Worm (Caenorhabditis elegans) whole organism, early embryonic: Measurements from ENCODE around the gene chil-1.

ENCODE experiments used
- B0310.2 ChIP-seq: sonication (generic microtip); optimal IDR thresholded peaks from 2 replicates; lab custom pipeline; 2016; ENCODE audit warnings: mild to moderate bottlenecking, missing genetic modification characterization, missing compliant biosample characterization
- F13C5.2 ChIP-seq: sonication (generic microtip); optimal IDR thresholded peaks from 2 replicates; lab custom pipeline; 2017; ENCODE audit warnings: mild to moderate bottlenecking, missing genetic modification characterization, inconsistent platforms, missing compliant biosample characterization
- aly-1 ChIP-seq: sonication (generic microtip); optimal IDR thresholded peaks from 2 replicates; lab custom pipeline; 2016; ENCODE audit warnings: missing genetic modification characterization, missing compliant biosample characterization
- ama-1 ChIP-seq: fragments of 150-350 bp; optimal IDR thresholded peaks from 2 replicates; lab custom pipeline; 2014
- ceh-13 ChIP-seq: fragments of 200-800 bp; sonication (Bioruptor generic); optimal IDR thresholded peaks from 2 replicates; lab custom pipeline; 2018; ENCODE audit warnings: mild to moderate bottlenecking, missing genetic modification characterization, missing compliant biosample characterization
- ceh-36 ChIP-seq: sonication (generic microtip); optimal IDR thresholded peaks from 2 replicates; lab custom pipeline; 2016; ENCODE audit warnings: missing genetic modification characterization, inconsistent platforms, missing compliant biosample characterization
- ets-7 ChIP-seq: sonication (generic microtip); optimal IDR thresholded peaks from 2 replicates; lab custom pipeline; 2016; ENCODE audit warnings: missing genotype, missing genetic modification characterization, missing compliant biosample characterization
- flt-1 ChIP-seq: fragments of 200-800 bp; sonication (Bioruptor generic); IDR thresholded peaks from 2 replicates; pipeline ENCODE4 v1.3.6; 2022; ENCODE audit warnings: missing genetic modification characterization, missing compliant biosample characterization
- hmbx-1 ChIP-seq: sonication (generic microtip); optimal IDR thresholded peaks from 2 replicates; lab custom pipeline; 2016; ENCODE audit warnings: mild to moderate bottlenecking, missing genetic modification characterization, missing compliant biosample characterization
- hmg-4 ChIP-seq: fragments of 200-800 bp; sonication (Bioruptor generic); optimal IDR thresholded peaks from 2 replicates; lab custom pipeline; 2018; ENCODE audit warnings: mild to moderate bottlenecking, missing genetic modification characterization, missing compliant biosample characterization
- hnd-1 ChIP-seq: sonication (generic microtip); optimal IDR thresholded peaks from 2 replicates; lab custom pipeline; 2016; ENCODE audit warnings: missing genetic modification characterization, missing compliant biosample characterization
- pes-1 ChIP-seq: fragments of 200-800 bp; sonication (Bioruptor generic); IDR thresholded peaks from 2 replicates; pipeline ENCODE4 v1.3.6; 2022; ENCODE audit warnings: missing genetic modification reagents, missing genetic modification characterization, missing compliant biosample characterization
- scrt-1 ChIP-seq: fragments of 200-800 bp; sonication (Bioruptor generic); IDR thresholded peaks from 2 replicates; pipeline ENCODE4 v1.3.6; 2022; ENCODE audit warnings: missing genetic modification characterization, missing compliant biosample characterization
- sea-1 ChIP-seq: fragments of 200-800 bp; sonication (Bioruptor generic); conservative IDR thresholded peaks from 2 replicates; pipeline ENCODE4 v1.3.6; 2022; ENCODE audit warnings: missing genetic modification characterization, missing compliant biosample characterization
- tbx-11 ChIP-seq: fragments of 200-800 bp; sonication (Bioruptor generic); IDR thresholded peaks from 2 replicates; pipeline ENCODE4 v1.3.6; 2022; ENCODE audit warnings: missing genetic modification characterization, missing compliant biosample characterization
- tbx-37 ChIP-seq: fragments of 200-800 bp; sonication (Bioruptor generic); conservative IDR thresholded peaks from 2 replicates; pipeline ENCODE4 v1.3.6; 2022; ENCODE audit warnings: missing genetic modification reagents, missing genetic modification characterization, missing compliant biosample characterization
- tra-4 ChIP-seq: sonication (generic microtip); optimal IDR thresholded peaks from 2 replicates; lab custom pipeline; 2017; ENCODE audit warnings: missing genetic modification characterization, missing compliant biosample characterization

Gene chil-1

DNA sequence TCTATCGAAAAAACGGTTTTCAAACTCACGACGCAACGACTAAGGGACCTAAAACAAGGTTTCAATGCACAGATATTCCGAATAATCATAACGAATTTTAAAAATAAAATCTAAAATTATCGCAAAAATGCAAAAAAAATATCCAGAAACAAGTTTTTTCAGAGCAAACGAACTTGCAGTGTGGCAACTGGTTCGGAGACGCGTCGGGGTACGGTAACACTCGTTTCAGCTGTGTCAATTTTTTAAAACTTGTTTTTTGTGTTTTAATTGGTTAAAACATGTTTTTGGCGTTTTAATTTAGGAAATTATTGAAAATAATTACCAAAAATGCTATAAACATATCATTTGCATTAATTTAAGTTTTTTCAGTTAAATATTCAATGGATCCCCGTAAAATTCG lies 26.1 kb upstream of the chil-1 start, which contains the start of gene C08H9.16:
TSS of gene C08H9.16 (plus strand) at position 370 of the 400 bp plus-strand sequence.
- no peak for TF ChIP-seq hmg-4 (GFP tag; lab: Kevin White, UChicago)
- TF ChIP-seq ceh-36: no peak
- TF ChIP-seq tbx-37: no peak
- TF ChIP-seq scrt-1 (GFP tag; lab: Robert Waterston, UW): no peak
- TF ChIP-seq pes-1 (GFP tag; lab: Robert Waterston, UW): no peak
- TF ChIP-seq ets-7 (tag; lab: Kevin White, UChicago): no peak
- no peak for TF ChIP-seq ama-1 (lab: Kevin White, UChicago)
- no peak for TF ChIP-seq hmbx-1 (tag; lab: Kevin White, UChicago)
- TF ChIP-seq aly-1 (tag; lab: Kevin White, UChicago): no peak
- TF ChIP-seq hnd-1 (tag; lab: Kevin White, UChicago): no peak
- no peak for TF ChIP-seq F13C5.2 (tag; lab: Kevin White, UChicago)
- TF ChIP-seq tra-4 (tag; lab: Kevin White, UChicago): no peak
- TF ChIP-seq tbx-11 (GFP tag; lab: Robert Waterston, UW): no peak
- TF ChIP-seq ceh-13: no peak
- TF ChIP-seq B0310.2 (tag; lab: Kevin White, UChicago): no peak
- TF ChIP-seq sea-1 (GFP tag; lab: Robert Waterston, UW): no peak
- no peak for TF ChIP-seq flt-1

DNA sequence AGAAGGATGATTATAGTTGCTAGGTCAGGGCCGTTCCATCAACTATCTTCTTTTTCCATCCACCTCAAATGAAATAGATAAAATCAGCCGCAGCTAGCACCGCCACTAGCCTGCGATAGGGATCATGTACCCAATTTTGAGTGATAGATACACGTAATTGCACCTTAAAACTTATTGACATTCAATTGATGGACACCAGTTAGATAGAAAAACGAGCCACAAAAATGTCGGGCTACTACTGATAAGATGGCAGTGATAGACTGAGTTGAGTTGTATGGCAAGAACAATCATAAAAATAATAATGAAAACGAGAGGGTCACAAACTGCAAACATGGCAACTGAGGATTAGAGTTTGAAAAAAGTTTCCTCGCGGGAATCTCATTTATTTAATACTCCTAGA lies 25.5 kb upstream of the chil-1 start:
- no peak for TF ChIP-seq ets-7 (tag; lab: Kevin White, UChicago)
- TF ChIP-seq hmg-4 (GFP tag; lab: Kevin White, UChicago): no peak

DNA sequence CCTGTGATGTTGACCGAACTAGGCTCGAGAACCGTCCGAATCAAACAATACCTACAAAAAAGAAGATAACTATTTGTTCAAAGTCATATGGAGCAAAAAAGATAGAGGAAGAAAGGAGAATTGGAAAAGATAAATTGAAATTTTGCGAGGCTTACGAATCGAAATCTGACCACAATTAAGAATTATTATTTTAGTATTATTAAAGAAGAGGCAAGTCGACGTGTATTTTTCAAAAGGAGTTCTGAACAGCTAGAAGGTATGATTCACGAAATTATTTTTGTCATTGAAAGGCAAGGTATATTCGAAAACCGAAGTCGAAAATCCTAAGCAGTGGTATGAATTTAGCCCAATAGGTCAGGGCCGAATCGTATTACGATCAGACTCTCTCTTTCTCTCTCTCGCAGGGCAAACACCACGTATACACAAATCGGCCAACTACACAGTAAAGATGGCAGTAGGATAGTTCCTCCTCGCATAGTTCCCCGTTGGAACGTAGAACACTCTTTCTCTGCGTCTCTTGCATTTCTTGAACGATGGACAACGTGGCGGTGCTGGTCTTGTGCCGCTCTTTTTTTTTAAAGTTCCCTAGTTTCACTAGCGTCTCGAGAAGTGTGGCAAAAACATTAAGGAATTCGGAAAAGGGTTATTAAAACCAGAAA lies 24.9 kb upstream of the chil-1 start, which contains the start of gene vgln-1:
TSS of gene vgln-1 (minus strand) at position 51 of the 659 bp plus-strand sequence.
- TF ChIP-seq hmg-4 (GFP tag; lab: Kevin White, UChicago) (no peak), hmbx-1 (tag; lab: Kevin White, UChicago) (no peak), tbx-11 (GFP tag; lab: Robert Waterston, UW) (no peak), pes-1 (GFP tag; lab: Robert Waterston, UW) (no peak; the same call in 1 of the 2 replicates)

ce11 chrII:9888549-9888948 lies 22.3 kb upstream of the chil-1 start:
- TF ChIP-seq B0310.2 (tag; lab: Kevin White, UChicago) (no peak), hnd-1 (tag; lab: Kevin White, UChicago) (no peak), scrt-1 (GFP tag; lab: Robert Waterston, UW) (no peak), tbx-11 (GFP tag; lab: Robert Waterston, UW) (no peak), hmg-4 (GFP tag; lab: Kevin White, UChicago) (no peak), ceh-13 (no peak), flt-1 (no peak), aly-1 (tag; lab: Kevin White, UChicago) (no peak), sea-1 (GFP tag; lab: Robert Waterston, UW) (no peak), hmbx-1 (tag; lab: Kevin White, UChicago) (no peak), F13C5.2 (tag; lab: Kevin White, UChicago) (no peak), ama-1 (lab: Kevin White, UChicago) (no peak), tra-4 (tag; lab: Kevin White, UChicago) (no peak), ets-7 (tag; lab: Kevin White, UChicago) (no peak), pes-1 (GFP tag; lab: Robert Waterston, UW) (no peak), tbx-37 (no peak), ceh-36 (no peak)

DNA sequence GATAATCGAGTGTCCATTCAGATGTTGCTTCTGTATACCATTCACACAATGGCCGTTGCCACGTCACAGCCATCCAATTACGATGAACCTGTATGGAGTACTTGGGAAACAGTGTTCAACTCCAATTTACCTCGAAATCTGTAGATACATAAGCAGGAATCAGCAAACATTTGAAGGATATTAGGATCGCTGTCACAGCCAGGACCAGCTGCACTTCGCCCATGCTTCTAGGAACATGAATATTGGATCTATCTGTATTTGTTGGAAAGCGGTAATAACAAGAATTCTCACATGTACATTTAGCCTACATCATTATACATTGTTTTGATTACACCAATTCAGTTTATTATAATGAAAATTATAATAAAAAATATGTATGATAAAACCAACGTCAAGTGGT lies 19.9 kb upstream of the chil-1 start, which contains the start of gene algn-8:
TSS of gene algn-8 (minus strand) at position 227 of the 400 bp plus-strand sequence.
- TF ChIP-seq ceh-13 (no peak), ama-1 (lab: Kevin White, UChicago) (no peak), pes-1 (GFP tag; lab: Robert Waterston, UW) (no peak), hmg-4 (GFP tag; lab: Kevin White, UChicago) (no peak), F13C5.2 (tag; lab: Kevin White, UChicago) (no peak), tbx-37 (no peak), ets-7 (tag; lab: Kevin White, UChicago) (no peak), B0310.2 (tag; lab: Kevin White, UChicago) (no peak), hmbx-1 (tag; lab: Kevin White, UChicago) (no peak), tra-4 (tag; lab: Kevin White, UChicago) (no peak), sea-1 (GFP tag; lab: Robert Waterston, UW) (no peak), hnd-1 (tag; lab: Kevin White, UChicago) (no peak)

- TF ChIP-seq hnd-1 (tag; lab: Kevin White, UChicago) (no peak), hmg-4 (GFP tag; lab: Kevin White, UChicago) (no peak), hmbx-1 (tag; lab: Kevin White, UChicago) (no peak), flt-1 (no peak), ceh-36 (no peak), scrt-1 (GFP tag; lab: Robert Waterston, UW) (no peak), tbx-37 (no peak), B0310.2 (tag; lab: Kevin White, UChicago) (no peak), tbx-11 (GFP tag; lab: Robert Waterston, UW) (no peak), sea-1 (GFP tag; lab: Robert Waterston, UW) (no peak), pes-1 (GFP tag; lab: Robert Waterston, UW) (no peak), ets-7 (tag; lab: Kevin White, UChicago) (no peak), aly-1 (tag; lab: Kevin White, UChicago) (no peak), ama-1 (lab: Kevin White, UChicago) (no peak), tra-4 (tag; lab: Kevin White, UChicago) (no peak), ceh-13 (no peak), F13C5.2 (tag; lab: Kevin White, UChicago) (no peak)
These were observed 14.5 kb upstream of the chil-1 start, which contains the start of gene C08H9.15 for ce11 chrII:9880826-9881225. Gene C08H9.15, plus strand, starts transcription at chrII:9881193.

DNA sequence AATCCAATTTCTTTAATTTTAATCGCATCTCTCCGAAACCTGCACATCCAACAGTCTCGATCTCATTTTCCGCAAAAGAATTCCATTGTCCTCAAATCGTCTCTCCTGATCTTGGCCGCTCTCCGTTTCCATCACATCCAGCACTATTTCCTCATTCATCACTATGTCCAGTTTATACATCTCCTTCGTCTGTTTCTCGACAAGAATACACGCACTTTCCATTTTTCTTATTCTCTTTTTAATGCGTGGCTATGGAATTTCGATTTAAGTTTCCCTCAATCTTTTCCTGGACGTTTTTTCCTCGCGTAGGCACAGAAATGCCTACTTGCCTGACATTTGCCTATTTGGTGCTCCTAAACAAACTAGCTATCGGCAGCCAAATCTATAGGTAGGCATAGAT lies 13.5 kb upstream of the chil-1 start:
- no peak for TF ChIP-seq hnd-1 (tag; lab: Kevin White, UChicago)
- no peak for TF ChIP-seq ceh-36
- TF ChIP-seq sea-1 (GFP tag; lab: Robert Waterston, UW): no peak
- TF ChIP-seq flt-1: no peak
- no peak for TF ChIP-seq F13C5.2 (tag; lab: Kevin White, UChicago)
- TF ChIP-seq hmbx-1 (tag; lab: Kevin White, UChicago): no peak
- TF ChIP-seq aly-1 (tag; lab: Kevin White, UChicago): no peak
- no peak for TF ChIP-seq tbx-11 (GFP tag; lab: Robert Waterston, UW)
- no peak for TF ChIP-seq ama-1 (lab: Kevin White, UChicago)
- no peak for TF ChIP-seq scrt-1 (GFP tag; lab: Robert Waterston, UW)
- no peak for TF ChIP-seq B0310.2 (tag; lab: Kevin White, UChicago)
- TF ChIP-seq ets-7 (tag; lab: Kevin White, UChicago): no peak
- no peak for TF ChIP-seq ceh-13
